Worm (Caenorhabditis elegans) whole organism, L1 larva: ENCODE measurements around the gene K01A11.1.

Experiments used
- C16A3.4 ChIP-seq: fragments of 150-350 bp; optimal IDR thresholded peaks from 2 replicates; lab custom pipeline; 2014; ENCODE audit warnings: missing biosample characterization, missing genetic modification characterization
- C34B4.2 ChIP-seq: sonication (generic microtip); optimal IDR thresholded peaks from 2 replicates; lab custom pipeline; 2017; ENCODE audit warnings: mild to moderate bottlenecking, missing genetic modification characterization, missing compliant biosample characterization
- aha-1 ChIP-seq: fragments of 150-350 bp; optimal IDR thresholded peaks from 2 replicates; lab custom pipeline; 2014; ENCODE audit warnings: missing biosample characterization, missing genetic modification characterization
- aly-2 ChIP-seq: fragments of 150-350 bp; optimal IDR thresholded peaks from 2 replicates; lab custom pipeline; 2014; ENCODE audit warnings: missing biosample characterization, missing genetic modification characterization
- ama-1 ChIP-seq: fragments of 150-350 bp; optimal IDR thresholded peaks from 2 replicates; lab custom pipeline; 2014
- blmp-1 ChIP-seq: fragments of 150-350 bp; optimal IDR thresholded peaks from 2 replicates; lab custom pipeline; 2014; ENCODE audit warnings: missing biosample characterization, missing genetic modification characterization
- ceh-82 ChIP-seq, 3 experiments: fragments of 150-350 bp in 1 of 3; sonication (generic microtip) in 2 of 3; optimal IDR thresholded peaks; 2 replicates each; lab custom pipeline; 2014 to 2017; ENCODE audit warnings: missing biosample characterization in 3 of 3, missing genetic modification characterization in 3 of 3
- ceh-88 ChIP-seq: fragments of 200-800 bp; sonication (Bioruptor generic); IDR thresholded peaks from 2 replicates; pipeline ENCODE4 v1.3.6; 2022; ENCODE audit warnings: missing genetic modification characterization, missing compliant biosample characterization
- dpl-1 ChIP-seq, 3 experiments: fragments of 150-350 bp in 2 of 3; sonication (generic microtip) in 1 of 3; optimal IDR thresholded peaks; 2 replicates each; lab custom pipeline; 2014 to 2017; ENCODE audit warnings: missing biosample characterization in 3 of 3, missing genetic modification characterization in 3 of 3, missing genetic modification reagents in 3 of 3
- dsc-1 ChIP-seq: sonication (generic microtip); optimal IDR thresholded peaks from 2 replicates; lab custom pipeline; 2016; ENCODE audit warnings: mild to moderate bottlenecking, missing genetic modification characterization, missing compliant biosample characterization
- egl-13 ChIP-seq: sonication (generic microtip); optimal IDR thresholded peaks from 2 replicates; lab custom pipeline; 2016; ENCODE audit warnings: missing genotype, missing genetic modification reagents, missing genetic modification characterization, missing compliant biosample characterization
- elt-2 ChIP-seq: sonication (generic microtip); optimal IDR thresholded peaks from 2 replicates; lab custom pipeline; 2016; ENCODE audit warnings: missing genetic modification characterization, mild to moderate bottlenecking, inconsistent platforms, missing compliant biosample characterization, missing genetic modification reagents
- elt-3 ChIP-seq, 6 experiments: fragments of 150-350 bp in 1 of 6; sonication (generic microtip); optimal IDR thresholded peaks; 2 replicates each; lab custom pipeline; 2017 to 2018; ENCODE audit warnings: missing biosample characterization in 6 of 6, missing genetic modification characterization in 6 of 6, inconsistent platforms in 1 of 6
- ets-5 ChIP-seq: fragments of 200-800 bp; sonication (Bioruptor generic); IDR thresholded peaks from 2 replicates; pipeline ENCODE4 v1.3.6; 2022; ENCODE audit warnings: missing genetic modification characterization, missing compliant biosample characterization
- fkh-4 ChIP-seq: sonication (generic microtip); optimal IDR thresholded peaks from 2 replicates; lab custom pipeline; 2016; ENCODE audit warnings: missing compliant biosample characterization, missing genetic modification characterization, borderline replicate concordance
- fkh-8 ChIP-seq: sonication (generic microtip); optimal IDR thresholded peaks from 2 replicates; lab custom pipeline; 2016; ENCODE audit warnings: mild to moderate bottlenecking, missing genetic modification characterization, missing compliant biosample characterization
- grh-1 ChIP-seq: fragments of 200-800 bp; sonication (Bioruptor generic); IDR thresholded peaks from 2 replicates; pipeline ENCODE4 v1.3.6; 2022; ENCODE audit warnings: missing genetic modification reagents, missing genetic modification characterization, missing compliant biosample characterization
- hlh-17 ChIP-seq: fragments of 200-800 bp; sonication (Bioruptor generic); optimal IDR thresholded peaks from 2 replicates; lab custom pipeline; 2018; ENCODE audit warnings: missing genetic modification characterization, mild to moderate bottlenecking, missing compliant biosample characterization, moderate library complexity, borderline replicate concordance
- hlh-4 ChIP-seq: sonication (generic microtip); optimal IDR thresholded peaks from 2 replicates; lab custom pipeline; 2016; ENCODE audit warnings: mild to moderate bottlenecking, missing genetic modification characterization, missing compliant biosample characterization
- irx-1 ChIP-seq: sonication (generic microtip); optimal IDR thresholded peaks from 2 replicates; lab custom pipeline; 2016; ENCODE audit warnings: missing genetic modification characterization, missing compliant biosample characterization
- isw-1 ChIP-seq: fragments of 200-800 bp; sonication (Bioruptor generic); IDR thresholded peaks from 2 replicates; pipeline ENCODE4 v1.3.6; 2022; ENCODE audit warnings: missing genetic modification characterization, missing compliant biosample characterization
- jun-1 ChIP-seq: fragments of 150-350 bp; optimal IDR thresholded peaks from 2 replicates; lab custom pipeline; 2014; ENCODE audit warnings: missing biosample characterization, missing genetic modification reagents, missing genetic modification characterization
- lin-13 ChIP-seq: fragments of 150-350 bp; optimal IDR thresholded peaks from 2 replicates; lab custom pipeline; 2014; ENCODE audit warnings: missing biosample characterization, missing genetic modification reagents, missing genetic modification characterization
- lin-35 ChIP-seq, 2 experiments: fragments of 150-350 bp; optimal IDR thresholded peaks; 2 replicates each; lab custom pipeline; 2014; ENCODE audit warnings: missing biosample characterization in 2 of 2, missing genetic modification characterization in 2 of 2, missing genetic modification reagents in 2 of 2
- lin-39 ChIP-seq: fragments of 150-350 bp; optimal IDR thresholded peaks from 2 replicates; lab custom pipeline; 2014; ENCODE audit warnings: missing biosample characterization, missing genetic modification reagents, missing genetic modification characterization
- lir-3 ChIP-seq: sonication (generic microtip); optimal IDR thresholded peaks from 2 replicates; lab custom pipeline; 2016; ENCODE audit warnings: mild to moderate bottlenecking, missing genetic modification characterization, moderate library complexity, missing compliant biosample characterization; ENCODE audit not compliant: poor library complexity
- lsy-2 ChIP-seq, 2 experiments: fragments of 150-350 bp; optimal IDR thresholded peaks; 2 replicates each; lab custom pipeline; 2014; ENCODE audit warnings: missing biosample characterization in 2 of 2, missing genetic modification characterization in 2 of 2
- mab-9 ChIP-seq: fragments of 200-800 bp; sonication (Bioruptor generic); IDR thresholded peaks from 2 replicates; pipeline ENCODE4 v1.3.6; 2022; ENCODE audit warnings: missing genetic modification reagents, missing genetic modification characterization, missing compliant biosample characterization
- nhr-11 ChIP-seq: fragments of 150-350 bp; optimal IDR thresholded peaks from 2 replicates; lab custom pipeline; 2014; ENCODE audit warnings: missing biosample characterization, missing genetic modification characterization
- nhr-12 ChIP-seq: sonication (generic microtip); optimal IDR thresholded peaks from 2 replicates; lab custom pipeline; 2017; ENCODE audit warnings: missing biosample characterization, missing genetic modification characterization
- nhr-20 ChIP-seq: sonication (generic microtip); optimal IDR thresholded peaks from 2 replicates; lab custom pipeline; 2016; ENCODE audit warnings: mild to moderate bottlenecking, missing genetic modification characterization, missing compliant biosample characterization
- nhr-237 ChIP-seq: fragments of 150-350 bp; optimal IDR thresholded peaks from 2 replicates; lab custom pipeline; 2014; ENCODE audit warnings: missing biosample characterization, missing genetic modification characterization
- nhr-71 ChIP-seq: sonication (generic microtip); optimal IDR thresholded peaks from 2 replicates; lab custom pipeline; 2016; ENCODE audit warnings: mild to moderate bottlenecking, missing genetic modification characterization, moderate library complexity, missing compliant biosample characterization
- nhr-76 ChIP-seq: sonication (generic microtip); optimal IDR thresholded peaks from 2 replicates; lab custom pipeline; 2017; ENCODE audit warnings: missing biosample characterization, missing genetic modification characterization
- nhr-85 ChIP-seq: sonication (generic microtip); peaks from one replicate; lab custom pipeline; 2016; ENCODE audit warnings: missing genetic modification characterization, inconsistent platforms, missing compliant biosample characterization
- nhr-90 ChIP-seq: sonication (generic microtip); optimal IDR thresholded peaks from 2 replicates; lab custom pipeline; 2016; ENCODE audit warnings: mild to moderate bottlenecking, missing genetic modification characterization, missing compliant biosample characterization; ENCODE audit not compliant: poor library complexity
- pag-3 ChIP-seq: sonication (generic microtip); optimal IDR thresholded peaks from 2 replicates; lab custom pipeline; 2017; ENCODE audit warnings: missing genetic modification characterization, mild to moderate bottlenecking, missing compliant biosample characterization, antibody characterized with exemption, borderline replicate concordance; ENCODE audit not compliant: insufficient read depth
- rnt-1 ChIP-seq: sonication (generic microtip); optimal IDR thresholded peaks from 2 replicates; lab custom pipeline; 2016; ENCODE audit warnings: mild to moderate bottlenecking, missing genetic modification characterization, moderate library complexity, missing compliant biosample characterization
- skn-1 ChIP-seq: fragments of 150-350 bp; optimal IDR thresholded peaks from 2 replicates; lab custom pipeline; 2014; ENCODE audit warnings: missing biosample characterization, missing genetic modification characterization
- snpc-4 ChIP-seq: fragments of 150-350 bp; optimal IDR thresholded peaks from 2 replicates; lab custom pipeline; 2014; ENCODE audit warnings: missing biosample characterization, missing genetic modification characterization
- snu-23 ChIP-seq: sonication (generic microtip); optimal IDR thresholded peaks from 2 replicates; lab custom pipeline; 2016; ENCODE audit warnings: missing genetic modification characterization, missing compliant biosample characterization
- sptf-1 ChIP-seq: fragments of 150-350 bp; optimal IDR thresholded peaks from 2 replicates; lab custom pipeline; 2014; ENCODE audit warnings: missing biosample characterization, missing genetic modification characterization
- sup-37 ChIP-seq: fragments of 200-800 bp; sonication (Bioruptor generic); optimal IDR thresholded peaks from 2 replicates; lab custom pipeline; 2018; ENCODE audit warnings: mild to moderate bottlenecking, missing genetic modification characterization, missing compliant biosample characterization
- swsn-7 ChIP-seq: sonication (generic microtip); optimal IDR thresholded peaks from 2 replicates; lab custom pipeline; 2016; ENCODE audit warnings: missing genetic modification characterization, missing compliant biosample characterization
- tlp-1 ChIP-seq: fragments of 150-350 bp; optimal IDR thresholded peaks from 2 replicates; lab custom pipeline; 2014; ENCODE audit warnings: missing biosample characterization, missing genetic modification characterization
- unc-130 ChIP-seq: fragments of 150-350 bp; optimal IDR thresholded peaks from 2 replicates; lab custom pipeline; 2017; ENCODE audit warnings: missing biosample characterization, missing genetic modification characterization, inconsistent platforms
- unc-30 ChIP-seq: sonication (generic microtip); optimal IDR thresholded peaks from 2 replicates; lab custom pipeline; 2017; ENCODE audit warnings: missing biosample characterization, missing genetic modification characterization
- unc-62 ChIP-seq: fragments of 150-350 bp; optimal IDR thresholded peaks from 2 replicates; lab custom pipeline; 2014; ENCODE audit warnings: missing biosample characterization, missing genetic modification reagents, missing genetic modification characterization
- unc-86 ChIP-seq: sonication (generic microtip); optimal IDR thresholded peaks from 2 replicates; lab custom pipeline; 2016; ENCODE audit warnings: missing genetic modification characterization, missing compliant biosample characterization
- vab-15 ChIP-seq: sonication (generic microtip); optimal IDR thresholded peaks from 2 replicates; lab custom pipeline; 2017; ENCODE audit warnings: missing genotype, mild to moderate bottlenecking, missing genetic modification characterization, missing compliant biosample characterization
- xbp-1 ChIP-seq: sonication (generic microtip); optimal IDR thresholded peaks from 2 replicates; lab custom pipeline; 2016; ENCODE audit warnings: missing genetic modification characterization, missing compliant biosample characterization
- ztf-11 ChIP-seq, 2 experiments: sonication (generic microtip); optimal IDR thresholded peaks; 2 replicates each; lab custom pipeline; 2016 to 2017; ENCODE audit warnings: missing genetic modification characterization in 2 of 2, missing biosample characterization in 1 of 2, missing compliant biosample characterization in 1 of 2
- ztf-4 ChIP-seq: fragments of 150-350 bp; optimal IDR thresholded peaks from 2 replicates; lab custom pipeline; 2014; ENCODE audit warnings: missing biosample characterization, missing genetic modification characterization

K01A11.1 gene

DNA sequence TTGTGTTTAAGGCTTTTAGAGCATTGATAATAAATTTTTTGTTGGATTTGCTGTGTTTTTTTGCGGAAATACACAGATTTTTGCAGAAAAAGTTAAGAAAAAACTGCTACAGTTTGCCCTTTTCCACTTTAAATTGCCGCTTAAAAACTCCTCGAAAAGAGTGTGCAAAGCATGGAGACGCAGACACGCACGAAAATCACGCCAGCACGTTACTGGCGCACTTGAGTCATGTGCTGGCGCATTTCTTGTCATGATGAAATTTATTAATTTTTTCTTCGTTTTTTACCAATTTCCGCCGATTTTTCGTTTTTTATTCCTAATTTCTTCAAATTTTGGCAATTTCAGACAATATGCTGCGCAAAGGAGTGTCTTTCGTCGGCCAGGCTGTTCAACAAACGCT is 28.8 kb upstream of the K01A11.1 start, which contains the start of gene C34C12.8 (continued):
- TF ChIP-seq rnt-1 (tag; lab: Kevin White, UChicago): peak; percentile 97
- peak; percentile 18 for TF ChIP-seq nhr-12 (tag; lab: Kevin White, UChicago)
- peak; percentile 96 for TF ChIP-seq C16A3.4 (tag; lab: Kevin White, UChicago)
- TF ChIP-seq hlh-17 (GFP tag; lab: Kevin White, UChicago): no peak
- TF ChIP-seq nhr-11: peak; percentile 92
- TF ChIP-seq fkh-8 (tag; lab: Kevin White, UChicago): peak; percentile 94
- TF ChIP-seq swsn-7 (tag; lab: Kevin White, UChicago): peak; percentile 97
- peak; percentile 98 for TF ChIP-seq xbp-1 (tag; lab: Kevin White, UChicago)
- peak; percentile 91 for TF ChIP-seq skn-1 (tag; lab: Kevin White, UChicago)
- TF ChIP-seq ceh-88 (GFP tag; lab: Robert Waterston, UW): peak; percentile 90
- TF ChIP-seq ztf-11 (tag; optimal IDR thresholded peaks at IDR 0.05; lab: Kevin White, UChicago): peak in 1 of 2 experiments; percentile 85
- peak; percentile 90 for TF ChIP-seq ztf-4
- TF ChIP-seq irx-1 (tag; lab: Kevin White, UChicago): peak; percentile 96
- peak; percentile 97 to 98 for TF ChIP-seq lsy-2 (tag; optimal IDR thresholded peaks at IDR 0.05; lab: Kevin White, UChicago)
- TF ChIP-seq lin-39 (tag; lab: Kevin White, UChicago): peak; percentile 97
- TF ChIP-seq aha-1 (tag; lab: Kevin White, UChicago): peak; percentile 73
- TF ChIP-seq nhr-71: peak; percentile 98
- peak; percentile 96 to 98 (median 97) for TF ChIP-seq dpl-1 (GFP tag; optimal IDR thresholded peaks at IDR 0.05; lab: Kevin White, UChicago)
- peak; percentile 97 for TF ChIP-seq isw-1 (GFP tag; lab: Robert Waterston, UW)
- no peak for TF ChIP-seq hlh-4 (tag; lab: Kevin White, UChicago)
- TF ChIP-seq vab-15 (tag; lab: Kevin White, UChicago): no peak
- no peak for TF ChIP-seq pag-3 (tag; lab: Kevin White, UChicago)
- TF ChIP-seq nhr-237: peak; percentile 60
- peak; percentile 97 for TF ChIP-seq unc-86 (tag; lab: Kevin White, UChicago)
- TF ChIP-seq dsc-1 (tag; lab: Kevin White, UChicago): peak; percentile 98
- peak; percentile 97 for TF ChIP-seq lin-13 (GFP tag; lab: Kevin White, UChicago)
- peak; percentile 91 for TF ChIP-seq ama-1 (lab: Kevin White, UChicago)
- TF ChIP-seq nhr-85: peak; percentile 98
- TF ChIP-seq sptf-1: no peak
- peak; percentile 89 for TF ChIP-seq elt-2 (tag; lab: Kevin White, UChicago)
- no peak for TF ChIP-seq ets-5
- peak; percentile 97 for TF ChIP-seq nhr-20 (tag; lab: Kevin White, UChicago)
- no peak for TF ChIP-seq nhr-76 (tag; lab: Kevin White, UChicago)
- TF ChIP-seq lir-3: no peak
- peak; percentile 98 for TF ChIP-seq snu-23 (GFP tag; lab: Kevin White, UChicago)
- TF ChIP-seq C34B4.2 (tag; lab: Kevin White, UChicago): peak; percentile 84
- TF ChIP-seq blmp-1 (tag; lab: Kevin White, UChicago): peak; percentile 70
- TF ChIP-seq aly-2 (tag; lab: Kevin White, UChicago): peak; percentile 90
- TF ChIP-seq grh-1 (GFP tag; lab: Robert Waterston, UW): peak; percentile 96
- peak in 3 of 6 experiments; percentile 51 to 94 (median 93) for TF ChIP-seq elt-3 (tag; optimal IDR thresholded peaks at IDR 0.05; lab: Kevin White, UChicago)
- TF ChIP-seq ceh-82 (tag; optimal IDR thresholded peaks at IDR 0.05; lab: Kevin White, UChicago): peak; percentile 95 to 98 (median 97)
- peak; percentile 92 for TF ChIP-seq sup-37 (GFP tag; lab: Kevin White, UChicago)
- peak; percentile 95 for TF ChIP-seq jun-1 (tag; lab: Kevin White, UChicago)
- peak; percentile 96 to 98 for TF ChIP-seq lin-35 (GFP tag; optimal IDR thresholded peaks at IDR 0.05; lab: Kevin White, UChicago)
- TF ChIP-seq nhr-90 (tag; lab: Kevin White, UChicago): peak; percentile 98
- peak; percentile 84 for TF ChIP-seq snpc-4 (tag; lab: Kevin White, UChicago)
- TF ChIP-seq unc-30 (tag; lab: Kevin White, UChicago): peak; percentile 64
- TF ChIP-seq unc-62 (GFP tag; lab: Kevin White, UChicago): peak; percentile 71
- TF ChIP-seq tlp-1 (tag; lab: Kevin White, UChicago): no peak
- peak; percentile 95 for TF ChIP-seq mab-9 (GFP tag; lab: Robert Waterston, UW)
- peak; percentile 78 for TF ChIP-seq fkh-4
- peak; percentile 98 for TF ChIP-seq unc-130 (tag; lab: Kevin White, UChicago)
- peak; percentile 93 for TF ChIP-seq egl-13 (tag; lab: Kevin White, UChicago)
